Fruit fly (Drosophila melanogaster) whole organism, embryonic: ENCODE measurements around the gene CG17202.

Experiments
- Atf3 ChIP-seq: fragments of 200-800 bp; sonication (Bioruptor generic); optimal IDR thresholded peaks from 3 replicates; lab custom pipeline; 2016; ENCODE audit warnings: missing biosample characterization, missing genetic modification characterization
- Bgb ChIP-seq: fragments of 200-800 bp; sonication (Bioruptor generic); IDR thresholded peaks from 2 replicates; pipeline ENCODE4 v1.3.6; 2022; ENCODE audit warnings: missing biosample characterization, missing genetic modification characterization; ENCODE audit not compliant: partially characterized antibody
- CG10431 ChIP-seq: fragments of 200-800 bp; sonication (Bioruptor generic); optimal IDR thresholded peaks from 3 replicates; lab custom pipeline; 2018; ENCODE audit warnings: missing biosample characterization, mild to moderate bottlenecking, missing genetic modification characterization
- CG13287 ChIP-seq: fragments of 200-800 bp; sonication (Bioruptor generic); IDR thresholded peaks from 2 replicates; pipeline ENCODE4 v1.3.6; 2022; ENCODE audit warnings: missing biosample characterization, missing genetic modification characterization; ENCODE audit not compliant: partially characterized antibody
- CG14441 ChIP-seq: fragments of 200-800 bp; sonication (Bioruptor generic); IDR thresholded peaks from 2 replicates; pipeline ENCODE4 v1.3.6; 2022; ENCODE audit warnings: missing biosample characterization, missing genetic modification characterization
- CG1603 ChIP-seq: fragments of 200-800 bp; sonication (Bioruptor generic); optimal IDR thresholded peaks from 2 replicates; lab custom pipeline; 2019; ENCODE audit warnings: missing biosample characterization, mild to moderate bottlenecking, missing genetic modification characterization, moderate library complexity
- CG16813 ChIP-seq: fragments of 200-800 bp; sonication (Bioruptor generic); IDR thresholded peaks from 3 replicates; pipeline ENCODE4 v1.3.6; 2022; ENCODE audit warnings: missing biosample characterization, missing genetic modification characterization; ENCODE audit not compliant: partially characterized antibody
- CG17328 ChIP-seq: fragments of 200-800 bp; sonication (Bioruptor generic); IDR thresholded peaks from 2 replicates; pipeline ENCODE4 v1.3.6; 2022; ENCODE audit warnings: missing biosample characterization, missing genetic modification characterization
- CG17359 ChIP-seq: fragments of 200-800 bp; sonication (Bioruptor generic); optimal IDR thresholded peaks from 3 replicates; lab custom pipeline; 2018; ENCODE audit warnings: missing biosample characterization, mild to moderate bottlenecking, missing genetic modification characterization, moderate library complexity
- CG30403 ChIP-seq: fragments of 200-800 bp; sonication (Bioruptor generic); optimal IDR thresholded peaks from 3 replicates; lab custom pipeline; 2016; ENCODE audit warnings: missing biosample characterization, missing genetic modification characterization
- CG3726 ChIP-seq: fragments of 200-800 bp; sonication (Bioruptor generic); IDR thresholded peaks from 3 replicates; pipeline ENCODE4, ENCODE4 v1.3.6; 2022; ENCODE audit warnings: missing biosample characterization, missing genetic modification characterization
- CG6654 ChIP-seq: fragments of 200-800 bp; sonication (Bioruptor generic); optimal IDR thresholded peaks from 2 replicates; lab custom pipeline; 2017; ENCODE audit warnings: missing biosample characterization, mild to moderate bottlenecking, missing genetic modification characterization
- CG6813 ChIP-seq: fragments of 200-800 bp; sonication (Bioruptor generic); optimal IDR thresholded peaks from 2 replicates; lab custom pipeline; 2017; ENCODE audit warnings: missing biosample characterization, missing genetic modification characterization, mild to moderate bottlenecking, moderate library complexity, missing genetic modification reagents
- CG7928 ChIP-seq: fragments of 200-800 bp; sonication (Bioruptor generic); optimal IDR thresholded peaks from 2 replicates; lab custom pipeline; 2017; ENCODE audit warnings: missing biosample characterization, mild to moderate bottlenecking, missing genetic modification characterization
- CG9215 ChIP-seq: fragments of 200-800 bp; sonication (Bioruptor generic); IDR thresholded peaks from 2 replicates; pipeline ENCODE4 v1.3.6; 2022; ENCODE audit warnings: missing biosample characterization, missing genetic modification characterization
- D ChIP-seq, 2 experiments: fragments of 200-800 bp in 1 of 2; fragments of >200 bp in 1 of 2; sonication (Bioruptor generic) in 1 of 2; optimal IDR thresholded peaks; 2 replicates in 1 of 2; 3 replicates in 1 of 2; lab custom pipeline; 2017; ENCODE audit warnings: mild to moderate bottlenecking in 1 of 2, missing biosample characterization in 1 of 2, missing genetic modification characterization in 1 of 2, missing genetic modification reagents in 1 of 2
- D19A ChIP-seq: fragments of 200-800 bp; optimal IDR thresholded peaks from 3 replicates; lab custom pipeline; 2019; ENCODE audit warnings: missing biosample characterization, mild to moderate bottlenecking, missing genetic modification characterization, moderate library complexity
- HLH4C ChIP-seq: fragments of 200-800 bp; sonication (Bioruptor generic); IDR thresholded peaks from 3 replicates; pipeline ENCODE4 v1.3.6; 2022; ENCODE audit warnings: missing biosample characterization, missing genetic modification characterization; ENCODE audit not compliant: partially characterized antibody
- HLHmδ ChIP-seq: fragments of 200-800 bp; sonication (Bioruptor generic); optimal IDR thresholded peaks from 2 replicates; lab custom pipeline; 2018; ENCODE audit warnings: missing biosample characterization, mild to moderate bottlenecking, missing genetic modification characterization, moderate library complexity
- Lim3 ChIP-seq: fragments of 200-800 bp; sonication (Bioruptor generic); IDR thresholded peaks from 2 replicates; pipeline ENCODE4 v1.3.6; 2022; ENCODE audit warnings: missing biosample characterization, missing genetic modification characterization
- MBD-R2 ChIP-seq: fragments of 200-800 bp; sonication (Bioruptor generic); IDR thresholded peaks from 2 replicates; pipeline ENCODE4 v1.3.6; 2022; ENCODE audit warnings: missing biosample characterization, missing genetic modification characterization
- Med ChIP-seq: fragments of 200-800 bp; sonication (Bioruptor generic); peaks from one replicate; lab custom pipeline; 2016; ENCODE audit warnings: missing biosample characterization, missing genetic modification characterization, mild to moderate bottlenecking, inconsistent platforms, moderate library complexity
- Mrtf ChIP-seq: fragments of 200-800 bp; sonication (Bioruptor generic); IDR thresholded peaks from 3 replicates; pipeline ENCODE4 v1.3.6; 2022; ENCODE audit warnings: missing biosample characterization, missing genetic modification characterization
- NfI ChIP-seq: fragments of 200-800 bp; sonication (Bioruptor generic); optimal IDR thresholded peaks from 3 replicates; lab custom pipeline; 2018; ENCODE audit warnings: missing biosample characterization, mild to moderate bottlenecking, missing genetic modification characterization, moderate library complexity
- Opbp ChIP-seq: fragments of 200-800 bp; sonication (Bioruptor generic); IDR thresholded peaks from 3 replicates; pipeline ENCODE4 v1.3.6; 2022; ENCODE audit warnings: missing biosample characterization, missing genetic modification characterization; ENCODE audit not compliant: partially characterized antibody
- Ravus ChIP-seq: fragments of 200-800 bp; sonication (Bioruptor generic); IDR thresholded peaks from 2 replicates; pipeline ENCODE4 v1.3.6; 2022; ENCODE audit warnings: missing biosample characterization, missing genetic modification characterization
- Sin3A ChIP-seq: fragments of >200 bp; optimal IDR thresholded peaks from 2 replicates; lab custom pipeline; 2018
- Ssrp ChIP-seq: fragments of 200-800 bp; sonication (Bioruptor generic); optimal IDR thresholded peaks from 2 replicates; lab custom pipeline; 2018; ENCODE audit warnings: missing biosample characterization, mild to moderate bottlenecking, missing genetic modification characterization, moderate library complexity
- Stat92E ChIP-seq, 3 experiments: fragments of >200 bp in 2 of 3; fragments of 200-800 bp in 1 of 3; sonication (Bioruptor generic) in 1 of 3; optimal IDR thresholded peaks; 2 replicates each; lab custom pipeline; 2017 to 2019; ENCODE audit warnings: missing biosample characterization in 3 of 3, missing genetic modification characterization in 3 of 3, mild to moderate bottlenecking in 1 of 3, moderate library complexity in 1 of 3
- Vsx1 ChIP-seq: fragments of 200-800 bp; sonication (Bioruptor generic); optimal IDR thresholded peaks from 2 replicates; lab custom pipeline; 2017; ENCODE audit warnings: missing biosample characterization, mild to moderate bottlenecking, missing genetic modification characterization, missing genetic modification reagents
- az2 ChIP-seq: fragments of 200-800 bp; sonication (Bioruptor generic); optimal IDR thresholded peaks from 3 replicates; lab custom pipeline; 2016; ENCODE audit warnings: missing biosample characterization, missing genetic modification characterization
- btn ChIP-seq: fragments of 200-800 bp; sonication (Bioruptor generic); optimal IDR thresholded peaks from 2 replicates; lab custom pipeline; 2016; ENCODE audit warnings: missing biosample characterization, missing genetic modification characterization
- ewg ChIP-seq: fragments of 200-800 bp; sonication (Bioruptor generic); optimal IDR thresholded peaks from 3 replicates; lab custom pipeline; 2017; ENCODE audit warnings: mild to moderate bottlenecking, missing biosample characterization, missing genetic modification reagents, missing genetic modification characterization
- gcm ChIP-seq: fragments of 200-800 bp; sonication (Bioruptor generic); optimal IDR thresholded peaks from 2 replicates; lab custom pipeline; 2019; ENCODE audit warnings: missing biosample characterization, mild to moderate bottlenecking, missing genetic modification characterization, moderate library complexity
- gem ChIP-seq: fragments of 200-800 bp; sonication (Bioruptor generic); optimal IDR thresholded peaks from 2 replicates; lab custom pipeline; 2019; ENCODE audit warnings: missing biosample characterization, mild to moderate bottlenecking, missing genetic modification characterization, moderate library complexity
- grn ChIP-seq: fragments of 200-800 bp; sonication (Bioruptor generic); optimal IDR thresholded peaks from 3 replicates; lab custom pipeline; 2017; ENCODE audit warnings: missing biosample characterization, missing genetic modification characterization
- gro ChIP-seq: fragments of 200-800 bp; sonication (Bioruptor generic); optimal IDR thresholded peaks from 2 replicates; lab custom pipeline; 2016; ENCODE audit warnings: missing biosample characterization, missing genetic modification characterization
- insv ChIP-seq, 2 experiments: fragments of 200-800 bp; sonication (Bioruptor generic); optimal IDR thresholded peaks; 3 replicates each; lab custom pipeline; 2016 to 2018; ENCODE audit warnings: missing biosample characterization in 2 of 2, missing genetic modification characterization in 2 of 2
- maf-S ChIP-seq: fragments of 200-800 bp; sonication (Bioruptor generic); optimal IDR thresholded peaks from 2 replicates; lab custom pipeline; 2016; ENCODE audit warnings: missing biosample characterization, missing genetic modification characterization
- p53 ChIP-seq: fragments of 200-800 bp; sonication (Bioruptor generic); optimal IDR thresholded peaks from 2 replicates; lab custom pipeline; 2016; ENCODE audit warnings: missing biosample characterization, missing genetic modification characterization
- pan ChIP-seq, 4 experiments: fragments of >200 bp in 3 of 4; fragments of 200-800 bp in 1 of 4; sonication (Bioruptor generic) in 1 of 4; optimal IDR thresholded peaks in 3 of 4; IDR thresholded peaks in 1 of 4; 2 replicates each; pipeline versions ENCODE4 v1.3.6 to Lab custom; 2017 to 2022; ENCODE audit warnings: missing biosample characterization in 2 of 4, missing genetic modification characterization in 2 of 4, mixed read lengths in 1 of 4
- pzg ChIP-seq: fragments of 200-800 bp; sonication (Bioruptor generic); optimal IDR thresholded peaks from 3 replicates; lab custom pipeline; 2018; ENCODE audit warnings: missing biosample characterization, mild to moderate bottlenecking, missing genetic modification characterization, moderate library complexity
- sc ChIP-seq, 3 experiments: fragments of >200 bp in 2 of 3; fragments of 200-800 bp in 1 of 3; sonication (Bioruptor generic) in 1 of 3; optimal IDR thresholded peaks; 2 replicates in 2 of 3; 3 replicates in 1 of 3; lab custom pipeline; 2017; ENCODE audit warnings: mild to moderate bottlenecking in 1 of 3, missing biosample characterization in 1 of 3, missing genetic modification characterization in 1 of 3, missing genetic modification reagents in 1 of 3
- seq ChIP-seq: fragments of 200-800 bp; sonication (Bioruptor generic); IDR thresholded peaks from 2 replicates; pipeline ENCODE4 v1.3.6; 2022; ENCODE audit warnings: missing biosample characterization, missing genetic modification characterization
- slou ChIP-seq: fragments of 200-800 bp; sonication (Bioruptor generic); optimal IDR thresholded peaks from 3 replicates; lab custom pipeline; 2016; ENCODE audit warnings: missing biosample characterization, missing genetic modification characterization
- sna ChIP-seq: fragments of 200-800 bp; sonication (Bioruptor generic); IDR thresholded peaks from 2 replicates; pipeline ENCODE4 v1.3.6; 2022; ENCODE audit warnings: missing biosample characterization, missing genetic modification characterization; ENCODE audit not compliant: partially characterized antibody
- vfl ChIP-seq: fragments of 200-800 bp; sonication (Bioruptor generic); optimal IDR thresholded peaks from 2 replicates; lab custom pipeline; 2016; ENCODE audit warnings: missing biosample characterization, missing genetic modification characterization
- zfh1 ChIP-seq: fragments of 200-800 bp; sonication (Bioruptor generic); IDR thresholded peaks from 3 replicates; pipeline ENCODE4 v1.3.6; 2022; ENCODE audit warnings: missing biosample characterization, missing genetic modification characterization

The CG17202 gene

DNA sequence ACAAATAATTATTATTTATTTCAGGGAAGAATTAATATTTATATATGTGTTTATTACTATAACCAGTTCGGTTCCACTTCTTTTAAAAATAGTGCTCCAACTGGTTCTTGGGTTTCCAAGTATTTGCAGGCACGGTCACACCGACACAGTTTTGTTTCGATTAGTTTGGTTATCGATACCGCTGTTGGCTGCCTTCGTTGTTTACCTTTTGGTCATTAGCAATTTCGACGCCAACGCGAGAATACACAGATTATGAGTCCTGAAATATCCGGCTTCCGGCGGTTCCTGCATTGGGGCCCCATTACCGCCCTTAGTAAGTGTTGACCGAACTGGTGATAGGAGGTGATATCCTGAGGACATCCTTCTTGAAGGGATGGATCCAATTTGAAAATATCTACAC lies 14.4 kb upstream of the CG17202 start, which contains the start of gene CG5196 (continued):
- TF ChIP-seq HLHmδ (GFP tag; lab: Kevin White, UChicago) (peak; percentile 49), Ravus (GFP tag; lab: Robert Waterston, UW) (no peak), CG17328 (GFP tag; lab: Robert Waterston, UW) (no peak), CG10431 (GFP tag; lab: Kevin White, UChicago) (no peak), btn (GFP tag; lab: Kevin White, UChicago) (no peak), ewg (GFP tag; lab: Kevin White, UChicago) (no peak), CG16813 (peak; percentile 52; the same call in 2 of the 3 replicates), Opbp (GFP tag; lab: Robert Waterston, UW) (peak; percentile 72), grn (GFP tag; lab: Kevin White, UChicago) (no peak), CG7928 (GFP tag; lab: Kevin White, UChicago) (peak; percentile 7), Mrtf (GFP tag; lab: Robert Waterston, UW) (no peak), HLH4C (GFP tag; lab: Robert Waterston, UW) (peak; percentile 70), Sin3A (lab: Kevin White, UChicago) (peak; percentile 29), pzg (GFP tag; lab: Kevin White, UChicago) (peak; percentile 86), CG1603 (tag; lab: Kevin White, UChicago) (peak; percentile 76), sc (optimal IDR thresholded peaks at IDR 0.05; lab: Kevin White, UChicago) (no peak), sc (GFP tag; optimal IDR thresholded peaks at IDR 0.05; lab: Kevin White, UChicago) (no peak), gcm (GFP tag; lab: Kevin White, UChicago) (no peak), sna (peak; percentile 60), D (optimal IDR thresholded peaks at IDR 0.05; lab: Kevin White, UChicago) (no peak), D (GFP tag; optimal IDR thresholded peaks at IDR 0.05; lab: Kevin White, UChicago) (no peak), MBD-R2 (GFP tag; lab: Robert Waterston, UW) (peak; percentile 95), slou (GFP tag; lab: Kevin White, UChicago) (no peak), vfl (no peak), D19A (tag; lab: Kevin White, UChicago) (peak; percentile 1), Lim3 (GFP tag; lab: Robert Waterston, UW) (no peak), pan (optimal IDR thresholded peaks at IDR 0.05; lab: Kevin White, UChicago) (no peak), pan (GFP tag; optimal IDR thresholded peaks at IDR 0.05 in 1 of 2, IDR thresholded peaks at IDR 0.05 in 1 of 2) (no peak), Vsx1 (GFP tag; lab: Kevin White, UChicago) (peak; percentile 31), seq (GFP tag; lab: Robert Waterston, UW) (no peak), CG17359 (tag; lab: Kevin White, UChicago) (no peak), Ssrp (tag; lab: Kevin White, UChicago) (no peak), Med (peak; percentile 49), CG3726 (GFP tag; lab: Robert Waterston, UW) (no peak; the same call in 2 of the 3 replicates), CG6813 (no peak), p53 (GFP tag; lab: Kevin White, UChicago) (no peak), Bgb (peak; percentile 84), zfh1 (0 out of 3 replicates have a peak, but pooled peaks have one; percentile 27), gem (tag; lab: Kevin White, UChicago) (no peak), Atf3 (GFP tag; lab: Kevin White, UChicago) (no peak), CG9215 (no peak), CG6654 (peak; percentile 95), CG13287 (GFP tag; lab: Robert Waterston, UW) (peak; percentile 84), Stat92E (GFP tag; optimal IDR thresholded peaks at IDR 0.05; lab: Kevin White, UChicago) (peak in 1 of 3 experiments; percentile 44), gro (GFP tag; lab: Kevin White, UChicago) (peak; percentile 32), az2 (no peak), CG14441 (GFP tag; lab: Robert Waterston, UW) (no peak), CG30403 (GFP tag; lab: Kevin White, UChicago) (no peak), maf-S (no peak), insv (GFP tag; optimal IDR thresholded peaks at IDR 0.05; lab: Kevin White, UChicago) (peak in 1 of 2 experiments; percentile 53), NfI (GFP tag; lab: Kevin White, UChicago) (peak; percentile 30)
